Fruit fly (Drosophila melanogaster) whole organism, embryonic: ENCODE data around the gene Bet1.

Source experiments
- Atf3 ChIP-seq: fragments of 200-800 bp; sonication (Bioruptor generic); optimal IDR thresholded peaks from 3 replicates; lab custom pipeline; 2016; ENCODE audit warnings: missing biosample characterization, missing genetic modification characterization
- Blimp-1 ChIP-seq: fragments of 200-800 bp; sonication (Bioruptor generic); optimal IDR thresholded peaks from 3 replicates; lab custom pipeline; 2018; ENCODE audit warnings: missing biosample characterization, missing genetic modification characterization, mild to moderate bottlenecking, moderate library complexity, missing genetic modification reagents
- CG12155 ChIP-seq: fragments of 200-800 bp; sonication (Bioruptor generic); optimal IDR thresholded peaks from 3 replicates; lab custom pipeline; 2016; ENCODE audit warnings: missing biosample characterization, missing genetic modification characterization
- CG12299 ChIP-seq: fragments of 200-800 bp; sonication (Bioruptor generic); optimal IDR thresholded peaks from 2 replicates; lab custom pipeline; 2018; ENCODE audit warnings: missing biosample characterization, mild to moderate bottlenecking, missing genetic modification characterization
- CG12391 ChIP-seq: fragments of 200-800 bp; sonication (Bioruptor generic); optimal IDR thresholded peaks from 3 replicates; lab custom pipeline; 2018; ENCODE audit warnings: missing biosample characterization, mild to moderate bottlenecking, missing genetic modification characterization, moderate library complexity
- CG13296 ChIP-seq: fragments of 200-800 bp; sonication (Bioruptor generic); optimal IDR thresholded peaks from 3 replicates; lab custom pipeline; 2018; ENCODE audit warnings: missing biosample characterization, mild to moderate bottlenecking, missing genetic modification characterization
- CG13624 ChIP-seq: fragments of 200-800 bp; sonication (Bioruptor generic); optimal IDR thresholded peaks from 2 replicates; lab custom pipeline; 2016; ENCODE audit warnings: missing biosample characterization, missing genetic modification characterization
- CG2202 ChIP-seq: fragments of 200-800 bp; sonication (Bioruptor generic); optimal IDR thresholded peaks from 2 replicates; lab custom pipeline; 2018; ENCODE audit warnings: missing biosample characterization, mild to moderate bottlenecking, missing genetic modification characterization
- CG2678 ChIP-seq: fragments of 200-800 bp; sonication (Bioruptor generic); optimal IDR thresholded peaks from 3 replicates; lab custom pipeline; 2019; ENCODE audit warnings: missing biosample characterization, mild to moderate bottlenecking, missing genetic modification characterization, moderate library complexity
- CG2712 ChIP-seq: fragments of 200-800 bp; optimal IDR thresholded peaks from 3 replicates; lab custom pipeline; 2019; ENCODE audit warnings: missing biosample characterization, mild to moderate bottlenecking, missing genetic modification characterization, moderate library complexity
- CG30403 ChIP-seq: fragments of 200-800 bp; sonication (Bioruptor generic); optimal IDR thresholded peaks from 3 replicates; lab custom pipeline; 2016; ENCODE audit warnings: missing biosample characterization, missing genetic modification characterization
- CG32767 ChIP-seq: fragments of 200-800 bp; sonication (Bioruptor generic); IDR thresholded peaks from 2 replicates; pipeline ENCODE4 v1.3.6; 2022; ENCODE audit warnings: missing biosample characterization, missing genetic modification characterization
- CG3281 ChIP-seq: fragments of 200-800 bp; sonication (Bioruptor generic); optimal IDR thresholded peaks from 3 replicates; lab custom pipeline; 2017; ENCODE audit warnings: missing biosample characterization, mild to moderate bottlenecking, missing genetic modification characterization
- CG3407 ChIP-seq: fragments of 200-800 bp; sonication (Bioruptor generic); optimal IDR thresholded peaks from 2 replicates; lab custom pipeline; 2018; ENCODE audit warnings: missing biosample characterization, mild to moderate bottlenecking, missing genetic modification characterization
- CG7786 ChIP-seq: fragments of 200-800 bp; sonication (Bioruptor generic); optimal IDR thresholded peaks from 2 replicates; lab custom pipeline; 2016; ENCODE audit warnings: missing biosample characterization, missing genetic modification characterization
- CG7928 ChIP-seq: fragments of 200-800 bp; sonication (Bioruptor generic); optimal IDR thresholded peaks from 2 replicates; lab custom pipeline; 2017; ENCODE audit warnings: missing biosample characterization, mild to moderate bottlenecking, missing genetic modification characterization
- CG9876 ChIP-seq: fragments of 200-800 bp; sonication (Bioruptor generic); optimal IDR thresholded peaks from 2 replicates; lab custom pipeline; 2016; ENCODE audit warnings: missing biosample characterization, missing genetic modification characterization
- CoRest ChIP-seq: fragments of 200-800 bp; sonication (Bioruptor generic); optimal IDR thresholded peaks from 3 replicates; lab custom pipeline; 2018; ENCODE audit warnings: missing biosample characterization, mild to moderate bottlenecking, missing genetic modification characterization, moderate library complexity
- CrebB ChIP-seq: fragments of 200-800 bp; sonication (Bioruptor generic); optimal IDR thresholded peaks from 3 replicates; lab custom pipeline; 2018; ENCODE audit warnings: missing biosample characterization, mild to moderate bottlenecking, missing genetic modification characterization
- D ChIP-seq, 2 experiments: fragments of 200-800 bp in 1 of 2; fragments of >200 bp in 1 of 2; sonication (Bioruptor generic) in 1 of 2; optimal IDR thresholded peaks; 2 replicates in 1 of 2; 3 replicates in 1 of 2; lab custom pipeline; 2017; ENCODE audit warnings: mild to moderate bottlenecking in 1 of 2, missing biosample characterization in 1 of 2, missing genetic modification characterization in 1 of 2, missing genetic modification reagents in 1 of 2
- Deaf1 ChIP-seq: fragments of 200-800 bp; optimal IDR thresholded peaks from 3 replicates; lab custom pipeline; 2019; ENCODE audit warnings: missing biosample characterization, mild to moderate bottlenecking, missing genetic modification characterization, moderate library complexity
- Dll ChIP-seq: fragments of 200-800 bp; sonication (Bioruptor generic); IDR thresholded peaks from 4 replicates; pipeline ENCODE4 v1.3.6; 2022; ENCODE audit warnings: missing biosample characterization, missing genetic modification characterization; ENCODE audit not compliant: partially characterized antibody
- Drgx ChIP-seq: fragments of 200-800 bp; sonication (Bioruptor generic); IDR thresholded peaks from 2 replicates; pipeline ENCODE4 v1.3.6; 2022; ENCODE audit warnings: missing biosample characterization, missing genetic modification characterization
- ERR ChIP-seq: fragments of 200-800 bp; sonication (Bioruptor generic); optimal IDR thresholded peaks from 2 replicates; lab custom pipeline; 2016; ENCODE audit warnings: missing biosample characterization, missing genetic modification characterization
- Hand ChIP-seq: fragments of 200-800 bp; sonication (Bioruptor generic); optimal IDR thresholded peaks from 2 replicates; lab custom pipeline; 2017; ENCODE audit warnings: mild to moderate bottlenecking, missing biosample characterization, missing genetic modification reagents, missing genetic modification characterization
- Hr39 ChIP-seq: fragments of >200 bp; optimal IDR thresholded peaks from 2 replicates; lab custom pipeline; 2017
- MBD-R2 ChIP-seq: fragments of 200-800 bp; sonication (Bioruptor generic); IDR thresholded peaks from 2 replicates; pipeline ENCODE4 v1.3.6; 2022; ENCODE audit warnings: missing biosample characterization, missing genetic modification characterization
- Max ChIP-seq: fragments of 200-800 bp; sonication (Bioruptor generic); optimal IDR thresholded peaks from 2 replicates; lab custom pipeline; 2016; ENCODE audit warnings: missing biosample characterization, mild to moderate bottlenecking, missing genetic modification characterization
- Nf-YC ChIP-seq: fragments of 200-800 bp; optimal IDR thresholded peaks from 3 replicates; lab custom pipeline; 2019; ENCODE audit warnings: missing biosample characterization, mild to moderate bottlenecking, missing genetic modification characterization, moderate library complexity
- Oli ChIP-seq: fragments of 200-800 bp; sonication (Bioruptor generic); optimal IDR thresholded peaks from 2 replicates; lab custom pipeline; 2018; ENCODE audit warnings: missing biosample characterization, mild to moderate bottlenecking, missing genetic modification characterization, moderate library complexity
- Sox100B ChIP-seq: fragments of 200-800 bp; sonication (Bioruptor generic); optimal IDR thresholded peaks from 3 replicates; lab custom pipeline; 2018; ENCODE audit warnings: missing biosample characterization, mild to moderate bottlenecking, missing genetic modification characterization
- Sry-β ChIP-seq: fragments of 200-800 bp; sonication (Bioruptor generic); optimal IDR thresholded peaks from 2 replicates; lab custom pipeline; 2018; ENCODE audit warnings: missing biosample characterization, mild to moderate bottlenecking, missing genetic modification characterization, moderate library complexity
- ash1 ChIP-seq: fragments of 200-800 bp; sonication (Bioruptor generic); optimal IDR thresholded peaks from 2 replicates; lab custom pipeline; 2018; ENCODE audit warnings: missing biosample characterization, mild to moderate bottlenecking, missing genetic modification characterization
- ato ChIP-seq: fragments of 200-800 bp; sonication (Bioruptor generic); IDR thresholded peaks from 2 replicates; pipeline ENCODE4 v1.3.6; 2022; ENCODE audit warnings: missing biosample characterization, missing genetic modification characterization; ENCODE audit not compliant: partially characterized antibody
- az2 ChIP-seq: fragments of 200-800 bp; sonication (Bioruptor generic); optimal IDR thresholded peaks from 3 replicates; lab custom pipeline; 2016; ENCODE audit warnings: missing biosample characterization, missing genetic modification characterization
- br ChIP-seq: fragments of >200 bp; optimal IDR thresholded peaks from 2 replicates; lab custom pipeline; 2017
- corto ChIP-seq: fragments of 200-800 bp; sonication (Bioruptor generic); optimal IDR thresholded peaks from 2 replicates; lab custom pipeline; 2016; ENCODE audit warnings: missing biosample characterization, mild to moderate bottlenecking, missing genetic modification characterization, moderate library complexity
- gem ChIP-seq: fragments of 200-800 bp; sonication (Bioruptor generic); optimal IDR thresholded peaks from 2 replicates; lab custom pipeline; 2019; ENCODE audit warnings: missing biosample characterization, mild to moderate bottlenecking, missing genetic modification characterization, moderate library complexity
- knrl ChIP-seq: fragments of 200-800 bp; sonication (Bioruptor generic); IDR thresholded peaks from 3 replicates; pipeline ENCODE4 v1.3.6; 2022; ENCODE audit warnings: missing biosample characterization, missing genetic modification characterization; ENCODE audit not compliant: partially characterized antibody
- nau ChIP-seq: fragments of 200-800 bp; sonication (Bioruptor generic); optimal IDR thresholded peaks from 3 replicates; lab custom pipeline; 2017; ENCODE audit warnings: missing biosample characterization, mild to moderate bottlenecking, missing genetic modification characterization, missing genetic modification reagents
- nom ChIP-seq: fragments of 200-800 bp; sonication (Bioruptor generic); optimal IDR thresholded peaks from 2 replicates; lab custom pipeline; 2017; ENCODE audit warnings: missing biosample characterization, missing genetic modification characterization, mild to moderate bottlenecking, moderate library complexity, missing genetic modification reagents
- prd ChIP-seq, 3 experiments: fragments of >200 bp in 2 of 3; fragments of 200-800 bp in 1 of 3; sonication (Bioruptor generic) in 1 of 3; optimal IDR thresholded peaks in 2 of 3; IDR thresholded peaks in 1 of 3; 2 replicates in 2 of 3; 3 replicates in 1 of 3; pipeline versions ENCODE4 v1.3.6 to Lab custom; 2017 to 2022; ENCODE audit warnings: missing biosample characterization in 1 of 3, missing genetic modification characterization in 1 of 3
- ro ChIP-seq: fragments of 200-800 bp; sonication (Bioruptor generic); IDR thresholded peaks from 2 replicates; pipeline ENCODE4 v1.3.6; 2022; ENCODE audit warnings: missing biosample characterization, missing genetic modification characterization
- slbo ChIP-seq: fragments of 200-800 bp; sonication (Bioruptor generic); IDR thresholded peaks from 2 replicates; pipeline ENCODE4 v1.3.6; 2022; ENCODE audit warnings: missing biosample characterization, missing genetic modification characterization
- sna ChIP-seq: fragments of 200-800 bp; sonication (Bioruptor generic); IDR thresholded peaks from 2 replicates; pipeline ENCODE4 v1.3.6; 2022; ENCODE audit warnings: missing biosample characterization, missing genetic modification characterization; ENCODE audit not compliant: partially characterized antibody
- tin ChIP-seq: fragments of 200-800 bp; sonication (Bioruptor generic); optimal IDR thresholded peaks from 3 replicates; lab custom pipeline; 2016; ENCODE audit warnings: missing biosample characterization, missing genetic modification characterization
- unc-4 ChIP-seq: fragments of 200-800 bp; sonication (Bioruptor generic); IDR thresholded peaks from 2 replicates; pipeline ENCODE4 v1.3.6; 2022; ENCODE audit warnings: missing biosample characterization, missing genetic modification characterization; ENCODE audit not compliant: partially characterized antibody

The Bet1 gene

DNA sequence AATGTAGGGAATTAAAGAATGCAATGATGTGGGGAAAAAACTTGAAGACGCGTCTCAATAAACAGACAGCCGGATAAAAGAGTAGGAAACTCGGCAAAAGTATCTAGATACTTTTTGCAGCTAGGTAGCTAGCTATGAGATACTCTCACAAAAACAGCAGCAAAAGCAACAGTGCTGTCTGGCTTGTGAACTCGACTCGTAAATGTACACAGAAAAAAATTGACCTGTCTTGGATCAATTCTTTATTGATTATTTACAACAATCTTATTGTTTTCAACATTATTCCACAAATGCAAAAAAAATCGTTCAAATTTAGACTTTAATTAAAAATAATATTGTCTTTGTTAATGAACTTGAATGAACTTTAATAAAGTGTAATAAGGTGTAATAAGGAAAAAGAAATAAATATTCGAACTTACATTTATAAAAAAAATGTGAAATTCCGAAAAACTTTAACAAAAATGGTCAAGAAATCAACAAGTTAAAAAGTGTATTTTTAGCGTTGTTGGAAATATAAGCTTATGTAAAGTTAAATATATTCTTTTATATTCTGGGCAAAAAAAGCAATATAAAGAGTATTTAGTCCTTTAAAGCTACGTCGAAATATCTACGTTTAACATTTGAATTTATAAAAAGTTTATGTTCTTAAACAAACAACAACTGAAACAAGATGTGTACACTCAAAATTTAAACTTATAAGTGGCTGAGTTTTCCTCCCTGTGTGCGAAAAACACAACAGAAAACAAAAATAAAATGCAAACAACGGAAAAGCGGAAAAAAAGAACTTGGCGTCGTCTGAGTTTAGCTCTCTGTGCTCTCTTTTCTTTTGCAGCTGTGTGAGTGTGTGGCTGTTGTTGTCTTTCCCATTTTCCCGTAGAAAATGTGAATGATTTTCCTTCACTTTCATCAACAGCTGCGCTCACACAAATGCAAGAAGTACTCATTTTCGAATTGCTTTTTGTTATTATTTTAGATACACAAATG, 27.1 kb upstream of the Bet1 start (continued):
- TF ChIP-seq CG12155 (GFP tag; lab: Kevin White, UChicago) (no peak), br (no peak), ro (GFP tag; lab: Robert Waterston, UW) (no peak), tin (GFP tag; lab: Kevin White, UChicago) (no peak), MBD-R2 (no peak), CG13624 (no peak), CG30403 (GFP tag; lab: Kevin White, UChicago) (peak; percentile 41), Hand (GFP tag; lab: Kevin White, UChicago) (no peak), CG3281 (GFP tag; lab: Kevin White, UChicago) (no peak), Blimp-1 (GFP tag; lab: Kevin White, UChicago) (peak; percentile 22), Deaf1 (tag; lab: Kevin White, UChicago) (no peak), unc-4 (GFP tag; lab: Robert Waterston, UW) (no peak), Hr39 (lab: Kevin White, UChicago) (no peak), D (optimal IDR thresholded peaks at IDR 0.05; lab: Kevin White, UChicago) (no peak), D (GFP tag; optimal IDR thresholded peaks at IDR 0.05; lab: Kevin White, UChicago) (no peak), az2 (GFP tag; lab: Kevin White, UChicago) (no peak), CG12299 (tag; lab: Kevin White, UChicago) (no peak), Sry-β (GFP tag; lab: Kevin White, UChicago) (no peak), slbo (GFP tag; lab: Robert Waterston, UW) (no peak), nau (GFP tag; lab: Kevin White, UChicago) (no peak), CG13296 (GFP tag; lab: Kevin White, UChicago) (no peak), CG2202 (tag; lab: Kevin White, UChicago) (no peak), ERR (GFP tag; lab: Kevin White, UChicago) (no peak), CG3407 (GFP tag; lab: Kevin White, UChicago) (no peak), ash1 (GFP tag; lab: Kevin White, UChicago) (no peak), CoRest (tag; lab: Kevin White, UChicago) (peak; percentile 11), CG7786 (GFP tag; lab: Kevin White, UChicago) (no peak), CG2712 (tag; lab: Kevin White, UChicago) (peak; percentile 10), Max (GFP tag; lab: Kevin White, UChicago) (no peak), corto (no peak), CG32767 (GFP tag; lab: Robert Waterston, UW) (no peak), CG9876 (GFP tag; lab: Kevin White, UChicago) (no peak), sna (GFP tag; lab: Robert Waterston, UW) (no peak), ato (GFP tag; lab: Robert Waterston, UW) (no peak), Dll (GFP tag; lab: Robert Waterston, UW) (no peak), nom (peak; percentile 71), knrl (GFP tag; lab: Robert Waterston, UW) (no peak), Atf3 (no peak), CG7928 (GFP tag; lab: Kevin White, UChicago) (no peak), prd (optimal IDR thresholded peaks at IDR 0.05; lab: Kevin White, UChicago) (no peak), prd (GFP tag; IDR thresholded peaks at IDR 0.05; lab: Robert Waterston, UW) (no peak), Drgx (GFP tag; lab: Robert Waterston, UW) (peak; percentile 74), CrebB (tag; lab: Kevin White, UChicago) (no peak), gem (peak; percentile 45), Sox100B (no peak), Oli (tag; lab: Kevin White, UChicago) (peak; percentile 9), CG12391 (tag; lab: Kevin White, UChicago) (peak; percentile 36), Nf-YC (tag; lab: Kevin White, UChicago) (no peak), CG2678 (tag; lab: Kevin White, UChicago) (peak; percentile 33)
